Worm (Caenorhabditis elegans) whole organism, L4 larva: ENCODE measurements around the gene cth-1.
A peak's percentile ranks its signal among the peaks of the same experiment; 100 is the strongest.

Experiments
- R02D3.7 ChIP-seq: fragments of 150-350 bp; sonication (generic microtip); optimal IDR thresholded peaks from 3 replicates; lab custom pipeline; 2014; ENCODE audit warnings: missing biosample characterization, missing genetic modification characterization
- T20F7.1 ChIP-seq: fragments of 200-800 bp; sonication (Bioruptor generic); optimal IDR thresholded peaks from 2 replicates; lab custom pipeline; 2018; ENCODE audit warnings: mild to moderate bottlenecking, missing genetic modification characterization, missing compliant biosample characterization
- Y105C5A.15 ChIP-seq: fragments of 200-800 bp; sonication (Bioruptor generic); IDR thresholded peaks from 2 replicates; pipeline ENCODE4 v1.3.6; 2022; ENCODE audit warnings: missing genetic modification characterization, missing compliant biosample characterization
- Y48G9A.11 ChIP-seq: fragments of 200-800 bp; sonication (Bioruptor generic); IDR thresholded peaks from 2 replicates; pipeline ENCODE4 v1.3.6; 2022; ENCODE audit warnings: missing genetic modification reagents, missing genetic modification characterization, missing compliant biosample characterization
- aha-1 ChIP-seq: fragments of 150-350 bp; peaks from one replicate; lab custom pipeline; 2014; ENCODE audit warnings: missing biosample characterization, missing genetic modification characterization
- ama-1 ChIP-seq: fragments of 150-350 bp; optimal IDR thresholded peaks from 2 replicates; lab custom pipeline; 2014; ENCODE audit warnings: inconsistent platforms, mixed read lengths
- ceh-20 ChIP-seq: fragments of 200-800 bp; sonication (Bioruptor generic); IDR thresholded peaks from 2 replicates; pipeline ENCODE4 v1.3.6; 2022; ENCODE audit warnings: missing genetic modification reagents, missing genetic modification characterization, missing compliant biosample characterization
- ceh-28 ChIP-seq: fragments of 150-350 bp; optimal IDR thresholded peaks from 2 replicates; lab custom pipeline; 2014; ENCODE audit warnings: missing biosample characterization, missing genetic modification reagents, missing genetic modification characterization
- ceh-32 ChIP-seq: sonication (generic microtip); optimal IDR thresholded peaks from 2 replicates; lab custom pipeline; 2016; ENCODE audit warnings: mild to moderate bottlenecking, missing genetic modification characterization, missing compliant biosample characterization; ENCODE audit not compliant: poor library complexity
- ceh-44 ChIP-seq: fragments of 200-800 bp; sonication (Bioruptor generic); IDR thresholded peaks from 2 replicates; pipeline ENCODE4 v1.3.6; 2022; ENCODE audit warnings: missing genetic modification reagents, missing genetic modification characterization, missing compliant biosample characterization
- ces-1 ChIP-seq: fragments of 150-350 bp; sonication (generic microtip); optimal IDR thresholded peaks from 4 replicates; lab custom pipeline; 2014; ENCODE audit warnings: missing biosample characterization, missing genetic modification reagents, missing genetic modification characterization
- cey-2 ChIP-seq: sonication (generic microtip); optimal IDR thresholded peaks from 3 replicates; lab custom pipeline; 2017; ENCODE audit warnings: missing genetic modification characterization, mild to moderate bottlenecking, missing compliant biosample characterization, antibody characterized with exemption, borderline replicate concordance; ENCODE audit not compliant: insufficient read depth
- daf-16 ChIP-seq, 3 experiments: sonication (generic microtip); optimal IDR thresholded peaks; 2 replicates each; lab custom pipeline; 2016 to 2017; ENCODE audit warnings: missing genetic modification characterization in 3 of 3, missing genetic modification reagents in 3 of 3, mild to moderate bottlenecking in 2 of 3, missing compliant biosample characterization in 2 of 3, missing biosample characterization in 1 of 3, moderate library complexity in 1 of 3
- daf-8 ChIP-seq: fragments of 200-800 bp; sonication (Bioruptor generic); IDR thresholded peaks from 2 replicates; pipeline ENCODE4 v1.3.6; 2022; ENCODE audit warnings: missing genetic modification characterization, missing compliant biosample characterization
- dmd-8 ChIP-seq: fragments of 200-800 bp; sonication (Bioruptor generic); IDR thresholded peaks from 2 replicates; pipeline ENCODE4 v1.3.6; 2022; ENCODE audit warnings: missing genetic modification characterization, missing compliant biosample characterization
- dmd-9 ChIP-seq: fragments of 200-800 bp; sonication (Bioruptor generic); IDR thresholded peaks from 2 replicates; pipeline ENCODE4 v1.3.6; 2022; ENCODE audit warnings: missing genetic modification reagents, missing genetic modification characterization, missing compliant biosample characterization
- duxl-1 ChIP-seq: sonication (generic microtip); optimal IDR thresholded peaks from 2 replicates; lab custom pipeline; 2016; ENCODE audit warnings: mild to moderate bottlenecking, missing genetic modification characterization, moderate library complexity, missing compliant biosample characterization; ENCODE audit not compliant: poor library complexity
- dve-1 ChIP-seq: sonication (generic microtip); optimal IDR thresholded peaks from 2 replicates; lab custom pipeline; 2017; ENCODE audit warnings: antibody characterized with exemption, mild to moderate bottlenecking, missing genetic modification characterization, missing compliant biosample characterization; ENCODE audit not compliant: insufficient read depth
- hmg-1.1 ChIP-seq: fragments of 200-800 bp; sonication (Bioruptor generic); IDR thresholded peaks from 2 replicates; pipeline ENCODE4 v1.3.6; 2022; ENCODE audit warnings: missing genetic modification reagents, missing genetic modification characterization, missing compliant biosample characterization
- lin-1 ChIP-seq: fragments of 200-800 bp; sonication (Bioruptor generic); IDR thresholded peaks from 2 replicates; pipeline ENCODE4 v1.3.6; 2022; ENCODE audit warnings: missing genetic modification reagents, missing genetic modification characterization, missing compliant biosample characterization
- lin-39 ChIP-seq: fragments of 150-350 bp; optimal IDR thresholded peaks from 2 replicates; lab custom pipeline; 2014; ENCODE audit warnings: missing biosample characterization, missing genetic modification reagents, missing genetic modification characterization
- mdt-29 ChIP-seq: fragments of 200-800 bp; sonication (Bioruptor generic); IDR thresholded peaks from 2 replicates; pipeline ENCODE4 v1.3.6; 2022; ENCODE audit warnings: missing genetic modification reagents, missing genetic modification characterization, missing compliant biosample characterization
- nhr-10 ChIP-seq: fragments of 150-350 bp; optimal IDR thresholded peaks from 2 replicates; lab custom pipeline; 2014; ENCODE audit warnings: missing biosample characterization, missing genetic modification characterization
- nhr-237 ChIP-seq: sonication (generic microtip); optimal IDR thresholded peaks from 2 replicates; lab custom pipeline; 2017; ENCODE audit warnings: missing biosample characterization, missing genetic modification characterization
- nhr-28 ChIP-seq: fragments of 150-350 bp; optimal IDR thresholded peaks from 2 replicates; lab custom pipeline; 2014; ENCODE audit warnings: missing biosample characterization, missing genetic modification characterization
- pha-4 ChIP-seq, 2 experiments: fragments of 150-350 bp in 1 of 2; fragments of 200-800 bp in 1 of 2; sonication (Bioruptor generic) in 1 of 2; IDR thresholded peaks in 1 of 2; optimal IDR thresholded peaks in 1 of 2; 2 replicates each; pipeline versions ENCODE4 v1.3.6 to Lab custom; 2014 to 2022; ENCODE audit warnings: missing genetic modification characterization in 2 of 2, missing genetic modification reagents in 2 of 2, missing biosample characterization in 1 of 2, missing compliant biosample characterization in 1 of 2
- php-3 ChIP-seq: fragments of 200-800 bp; sonication (Bioruptor generic); IDR thresholded peaks from 2 replicates; pipeline ENCODE4 v1.3.6; 2022; ENCODE audit warnings: missing genetic modification reagents, missing genetic modification characterization, missing compliant biosample characterization
- saeg-2 ChIP-seq: fragments of 200-800 bp; sonication (Bioruptor generic); IDR thresholded peaks from 2 replicates; pipeline ENCODE4 v1.3.6; 2022; ENCODE audit warnings: missing genetic modification reagents, missing genetic modification characterization, missing compliant biosample characterization
- snpc-4 ChIP-seq: fragments of 150-350 bp; optimal IDR thresholded peaks from 2 replicates; lab custom pipeline; 2014; ENCODE audit warnings: missing biosample characterization, missing genetic modification characterization
- spr-1 ChIP-seq: sonication (generic microtip); optimal IDR thresholded peaks from 2 replicates; lab custom pipeline; 2016; ENCODE audit warnings: mild to moderate bottlenecking, missing genetic modification characterization, missing compliant biosample characterization
- spr-3 ChIP-seq: fragments of 200-800 bp; sonication (Bioruptor generic); optimal IDR thresholded peaks from 2 replicates; lab custom pipeline; 2018; ENCODE audit warnings: mild to moderate bottlenecking, missing genetic modification characterization, missing compliant biosample characterization
- unc-62 ChIP-seq, 3 experiments: fragments of 150-350 bp in 1 of 3; sonication (generic microtip); optimal IDR thresholded peaks in 2 of 3; peaks in 1 of 3; 1 replicate in 1 of 3; 2 replicates in 2 of 3; lab custom pipeline; 2014 to 2017; ENCODE audit warnings: missing biosample characterization in 3 of 3, missing genetic modification characterization in 3 of 3, missing genetic modification reagents in 3 of 3, missing genotype in 1 of 3
- vab-7 ChIP-seq: fragments of 200-800 bp; sonication (Bioruptor generic); IDR thresholded peaks from 2 replicates; pipeline ENCODE4 v1.3.6; 2022; ENCODE audit warnings: missing genetic modification reagents, missing genetic modification characterization, missing compliant biosample characterization
- zfp-3 ChIP-seq: fragments of 200-800 bp; sonication (Bioruptor generic); conservative IDR thresholded peaks from 2 replicates; pipeline ENCODE4 v1.3.6; 2022; ENCODE audit warnings: missing genetic modification reagents, missing genetic modification characterization, missing compliant biosample characterization
- zip-2 ChIP-seq: fragments of 150-350 bp; optimal IDR thresholded peaks from 2 replicates; lab custom pipeline; 2014; ENCODE audit warnings: missing biosample characterization, missing genetic modification characterization

cth-1 gene

ce11 chrV:16080678-16081077 is 19.8 kb upstream of the cth-1 start:
- TF ChIP-seq dve-1 (tag; lab: Kevin White, UChicago) (peak; percentile 27), pha-4 (GFP tag; IDR thresholded peaks at IDR 0.05; lab: Robert Waterston, UW) (no peak), pha-4 (tag; optimal IDR thresholded peaks at IDR 0.05; lab: Kevin White, UChicago) (peak; percentile 7), spr-1 (tag; lab: Kevin White, UChicago) (no peak), daf-16 (GFP tag; optimal IDR thresholded peaks at IDR 0.05; lab: Kevin White, UChicago) (no peak), daf-16 (tag; optimal IDR thresholded peaks at IDR 0.05; lab: Kevin White, UChicago) (peak; percentile 86), daf-8 (no peak), mdt-29 (GFP tag; lab: Robert Waterston, UW) (no peak), nhr-28 (tag; lab: Kevin White, UChicago) (peak; percentile 87), dmd-9 (GFP tag; lab: Robert Waterston, UW) (no peak), Y48G9A.11 (GFP tag; lab: Robert Waterston, UW) (no peak), dmd-8 (no peak), ceh-32 (no peak), php-3 (0 out of 2 replicates have a peak, but pooled peaks have one; percentile 27), ama-1 (lab: Kevin White, UChicago) (no peak), snpc-4 (tag; lab: Kevin White, UChicago) (no peak)

ce11 chrV:16090685-16091084 is 9.8 kb upstream of the cth-1 start, which contains the start of gene F22B8.3:
F22B8.3 (plus strand) TSS chrV:16090985.
- TF ChIP-seq unc-62 (GFP tag; optimal IDR thresholded peaks at IDR 0.05 in 1 of 2; lab: Kevin White, UChicago) (peak in 1 of 2 experiments; percentile 48), unc-62 (tag; optimal IDR thresholded peaks at IDR 0.05; lab: Kevin White, UChicago) (no peak), ceh-20 (GFP tag; lab: Robert Waterston, UW) (no peak)

ce11 chrV:16094284-16094683 is 6.2 kb upstream of the cth-1 start, which contains the start of gene F22B8.7:
F22B8.7 (plus strand) TSS chrV:16094584.
- TF ChIP-seq vab-7 (GFP tag; lab: Robert Waterston, UW) (no peak), ceh-44 (GFP tag; lab: Robert Waterston, UW) (no peak), nhr-237 (tag; lab: Kevin White, UChicago) (no peak), nhr-28 (tag; lab: Kevin White, UChicago) (no peak), ceh-28 (tag; lab: Kevin White, UChicago) (no peak), duxl-1 (no peak), Y105C5A.15 (GFP tag; lab: Robert Waterston, UW) (no peak), nhr-10 (tag; lab: Kevin White, UChicago) (no peak), lin-39 (tag; lab: Kevin White, UChicago) (no peak), zfp-3 (GFP tag; lab: Robert Waterston, UW) (no peak), T20F7.1 (no peak), zip-2 (tag; lab: Kevin White, UChicago) (no peak), aha-1 (tag; lab: Kevin White, UChicago) (no peak), hmg-1.1 (GFP tag; lab: Robert Waterston, UW) (no peak), ces-1 (GFP tag; lab: Kevin White, UChicago) (no peak), lin-1 (no peak), saeg-2 (no peak), spr-3 (GFP tag; lab: Kevin White, UChicago) (no peak), ama-1 (lab: Kevin White, UChicago) (no peak)

- TF ChIP-seq dve-1 (tag; lab: Kevin White, UChicago) (peak; percentile 11), nhr-28 (tag; lab: Kevin White, UChicago) (peak; percentile 97), cey-2 (tag; lab: Kevin White, UChicago) (no peak), ceh-32 (no peak), nhr-237 (tag; lab: Kevin White, UChicago) (no peak), duxl-1 (no peak), saeg-2 (no peak), daf-16 (GFP tag; optimal IDR thresholded peaks at IDR 0.05; lab: Kevin White, UChicago) (no peak), daf-16 (tag; optimal IDR thresholded peaks at IDR 0.05; lab: Kevin White, UChicago) (peak; percentile 66), unc-62 (GFP tag; optimal IDR thresholded peaks at IDR 0.05 in 1 of 2; lab: Kevin White, UChicago) (peak in 1 of 2 experiments; percentile 94), unc-62 (tag; optimal IDR thresholded peaks at IDR 0.05; lab: Kevin White, UChicago) (no peak), R02D3.7 (tag; lab: Kevin White, UChicago) (no peak), dmd-9 (GFP tag; lab: Robert Waterston, UW) (no peak)
These were observed 5.6 kb upstream of the cth-1 start for ce11 chrV:16094862-16095261.
